Fruit fly (Drosophila melanogaster): Measurements from ENCODE around the gene c11.1.

Gene c11.1

DNA sequence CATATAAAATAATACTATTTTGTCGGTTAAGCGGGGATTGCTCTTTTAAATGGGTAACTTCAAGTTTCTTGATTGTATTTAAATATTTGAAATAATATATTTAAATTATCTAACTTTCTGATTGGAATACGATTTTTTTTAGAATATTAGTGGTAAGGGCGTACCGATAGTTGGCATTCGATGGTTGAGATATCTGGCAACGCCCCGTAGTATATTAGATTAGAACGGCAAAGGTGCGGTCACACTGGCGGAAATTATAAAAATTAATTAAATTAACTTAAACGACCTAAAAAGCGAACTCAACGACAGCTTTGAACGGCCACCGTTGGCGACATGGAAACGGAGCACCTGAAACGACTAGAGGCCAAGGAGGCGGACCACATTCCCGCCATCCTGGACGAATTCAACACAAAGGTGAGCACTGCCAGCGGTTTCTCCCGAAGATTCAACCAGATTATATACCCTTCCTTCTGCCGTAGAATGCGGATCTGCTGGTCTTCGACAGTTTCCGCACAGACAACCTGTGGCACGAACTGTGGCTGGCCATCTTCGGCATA, 26.9 kb downstream of the c11.1 start, which contains the start of gene ric8a (continued):
- TF ChIP-seq CG18599 (GFP tag; optimal IDR thresholded peaks at IDR 0.05) (no peak), CG12744 (GFP tag; optimal IDR thresholded peaks at IDR 0.05) (no peak), amos (GFP tag; IDR thresholded peaks at IDR 0.05; ENCODE audit: partially characterized antibody) (peak; percentile 85), chinmo (GFP tag; IDR thresholded peaks at IDR 0.05; ENCODE audit: partially characterized antibody) (0 out of 4 replicates have a peak, but pooled peaks have one; percentile 49), ap (GFP tag; IDR thresholded peaks at IDR 0.05) (no peak), Aef1 (GFP tag; IDR thresholded peaks at IDR 0.05) (0 out of 3 replicates have a peak, but pooled peaks have one; percentile 17), CG11085 (GFP tag; IDR thresholded peaks at IDR 0.05) (no peak), CG7556 (GFP tag; optimal IDR thresholded peaks at IDR 0.05) (no peak), CkIIα-i1 (GFP tag; IDR thresholded peaks at IDR 0.05) (no peak), GATAe (GFP tag; conservative IDR thresholded peaks at IDR 0.05) (no peak), unpg (GFP tag; optimal IDR thresholded peaks at IDR 0.05) (no peak), Ada2b (GFP tag; IDR thresholded peaks at IDR 0.05) (no peak), cwo (GFP tag; optimal IDR thresholded peaks at IDR 0.05) (no peak), ham (GFP tag; IDR thresholded peaks at IDR 0.05) (no peak), sisA (GFP tag; IDR thresholded peaks at IDR 0.05) (no peak), gcm2 (GFP tag; optimal IDR thresholded peaks at IDR 0.05) (no peak), cas (GFP tag; IDR thresholded peaks at IDR 0.05) (no peak), Eip74EF (GFP tag; optimal IDR thresholded peaks at IDR 0.05) (no peak), CG31224 (GFP tag; IDR thresholded peaks at IDR 0.05) (no peak), trem (tag; optimal IDR thresholded peaks at IDR 0.05) (peak; percentile 67), CG17385 (GFP tag; optimal IDR thresholded peaks at IDR 0.05) (no peak), hbn (GFP tag; IDR thresholded peaks at IDR 0.05; ENCODE audit: partially characterized antibody) (peak; percentile 75), Sin3A (optimal IDR thresholded peaks at IDR 0.05) (peak; percentile 8), H15 (GFP tag; IDR thresholded peaks at IDR 0.05) (no peak), Ravus (GFP tag; IDR thresholded peaks at IDR 0.05) (no peak), CG6272 (GFP tag; IDR thresholded peaks at IDR 0.05) (no peak), tup (GFP tag; optimal IDR thresholded peaks at IDR 0.05) (no peak), Side (GFP tag; optimal IDR thresholded peaks at IDR 0.05) (no peak), CG15269 (tag; optimal IDR thresholded peaks at IDR 0.05) (no peak), yki (optimal IDR thresholded peaks at IDR 0.05) (no peak), D19B (GFP tag; optimal IDR thresholded peaks at IDR 0.05) (no peak), abd-A (tag; optimal IDR thresholded peaks at IDR 0.05) (no peak), CG32767 (GFP tag; IDR thresholded peaks at IDR 0.05) (no peak), CG15011 (GFP tag; optimal IDR thresholded peaks at IDR 0.05) (no peak), az2 (GFP tag; optimal IDR thresholded peaks at IDR 0.05) (no peak), kni (GFP tag; optimal IDR thresholded peaks at IDR 0.05) (no peak), Atf6 (GFP tag; IDR thresholded peaks at IDR 0.05) (no peak), Xbp1 (GFP tag; optimal IDR thresholded peaks at IDR 0.05) (peak; percentile 7), Dref (GFP tag; IDR thresholded peaks at IDR 0.05) (peak; percentile 53), CG6854 (GFP tag; optimal IDR thresholded peaks at IDR 0.05) (no peak), CG11398 (GFP tag; optimal IDR thresholded peaks at IDR 0.05) (no peak), nom (GFP tag; optimal IDR thresholded peaks at IDR 0.05) (no peak), MTF-1 (GFP tag; optimal IDR thresholded peaks at IDR 0.05; ENCODE audit: borderline replicate concordance) (no peak), CG2678 (tag; optimal IDR thresholded peaks at IDR 0.05) (no peak), CG11247 (GFP tag; IDR thresholded peaks at IDR 0.05) (no peak), ato (GFP tag; IDR thresholded peaks at IDR 0.05; ENCODE audit: partially characterized antibody) (peak; percentile 68), sna (GFP tag; IDR thresholded peaks at IDR 0.05; ENCODE audit: partially characterized antibody) (peak; percentile 72; the same call in 1 of the 2 replicates), phol (tag; optimal IDR thresholded peaks at IDR 0.05) (peak; percentile 14), chm (GFP tag; IDR thresholded peaks at IDR 0.05) (no peak), bowl (GFP tag; IDR thresholded peaks at IDR 0.05) (no peak), CG13894 (tag; optimal IDR thresholded peaks at IDR 0.05) (no peak)

Measured in whole organism, embryonic.